Worm (Caenorhabditis elegans): ENCODE results near the gene F57G4.11.

The F57G4.11 gene

DNA sequence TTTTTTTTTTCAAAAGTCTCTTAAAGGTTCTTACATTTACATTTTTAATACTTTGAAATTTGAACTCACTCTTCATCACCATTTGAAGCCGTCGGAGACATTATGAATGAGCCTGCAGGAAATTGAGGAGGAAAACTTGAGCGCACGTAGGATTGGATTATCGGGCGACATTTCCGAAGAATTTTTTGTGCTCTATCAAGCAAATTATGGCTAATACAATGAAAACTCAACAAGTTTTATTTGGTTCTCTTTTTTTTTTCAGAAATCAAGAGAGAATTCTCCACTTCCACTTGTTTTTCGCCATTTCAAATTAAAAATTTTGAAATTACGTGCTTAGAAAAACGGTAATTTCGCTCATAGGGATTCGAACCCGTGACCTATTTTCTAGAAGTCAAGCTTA lies 42.7 kb downstream of the F57G4.11 start, which contains the start of gene F59A1.12:
Gene F59A1.12 (minus strand): TSS at position 101 of the 400 bp plus-strand sequence.
- TF ChIP-seq Y79H2A.3 (GFP tag; conservative IDR thresholded peaks at IDR 0.05) (no peak), tlf-1 (GFP tag; optimal IDR thresholded peaks at IDR 0.05) (no peak), mxl-1 (tag; optimal IDR thresholded peaks at IDR 0.05) (no peak), dox-1 (GFP tag; IDR thresholded peaks at IDR 0.05) (no peak), nfya-2 (GFP tag; IDR thresholded peaks at IDR 0.05) (no peak), sdz-38 (tag; optimal IDR thresholded peaks at IDR 0.05) (no peak), K12H6.12 (tag; optimal IDR thresholded peaks at IDR 0.05) (no peak), T07F8.4 (tag; optimal IDR thresholded peaks at IDR 0.05) (no peak), B0035.1 (tag; optimal IDR thresholded peaks at IDR 0.05) (no peak), egl-44 (GFP tag; IDR thresholded peaks at IDR 0.05) (no peak), cebp-2 (GFP tag; IDR thresholded peaks at IDR 0.05) (no peak), snpc-3.4 (tag; optimal IDR thresholded peaks at IDR 0.05) (no peak), lin-26 (GFP tag; IDR thresholded peaks at IDR 0.05) (no peak), rcor-1 (GFP tag; IDR thresholded peaks at IDR 0.05) (no peak), ztf-25 (GFP tag; IDR thresholded peaks at IDR 0.05) (no peak), bed-1 (GFP tag; IDR thresholded peaks at IDR 0.05) (no peak), F52B5.7 (tag; optimal IDR thresholded peaks at IDR 0.05) (no peak)

DNA sequence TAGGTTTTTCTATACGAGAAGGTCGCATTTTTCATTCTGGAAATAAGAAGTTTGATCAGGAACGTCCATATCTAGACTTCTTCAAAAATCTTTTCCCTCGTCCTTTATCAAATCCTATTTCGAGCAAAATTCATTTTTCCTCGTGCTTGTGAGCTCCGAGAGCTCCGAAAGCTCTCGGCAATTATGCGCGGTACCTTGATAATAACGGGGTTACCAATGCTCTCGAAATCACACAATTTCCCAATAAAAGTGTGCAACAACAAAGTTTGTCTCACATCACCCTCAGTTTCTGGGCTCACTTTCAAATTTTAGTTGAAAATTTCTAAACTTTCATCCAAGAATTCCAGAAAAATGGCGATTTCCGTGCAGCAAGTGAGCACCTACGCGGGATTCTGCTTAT lies 43.5 kb downstream of the F57G4.11 start, which contains the start of gene str-89:
Gene str-89 (plus strand): TSS at position 301 of the 400 bp plus-strand sequence.
- TF ChIP-seq hrde-1 (tag; optimal IDR thresholded peaks at IDR 0.05; ENCODE audit: borderline replicate concordance) (no peak), tlf-1 (GFP tag; optimal IDR thresholded peaks at IDR 0.05) (no peak), lin-40 (tag; optimal IDR thresholded peaks at IDR 0.05) (no peak), Y79H2A.3 (GFP tag; conservative IDR thresholded peaks at IDR 0.05) (no peak), nhr-179 (tag; optimal IDR thresholded peaks at IDR 0.05) (no peak), lin-54 (GFP tag; optimal IDR thresholded peaks at IDR 0.05) (no peak), F23B12.7 (tag; optimal IDR thresholded peaks at IDR 0.05; ENCODE audit: insufficient read depth) (no peak), ceh-40 (GFP tag; IDR thresholded peaks at IDR 0.05) (no peak), nhr-80 (tag; optimal IDR thresholded peaks at IDR 0.05) (no peak)

- TF ChIP-seq nhr-90 (tag; optimal IDR thresholded peaks at IDR 0.05) = no peak
- no peak for TF ChIP-seq akir-1 (GFP tag; optimal IDR thresholded peaks at IDR 0.05)
- TF ChIP-seq snpc-1.3 (tag; optimal IDR thresholded peaks at IDR 0.05; ENCODE audit: insufficient read depth) = no peak
- TF ChIP-seq sea-2 (GFP tag; IDR thresholded peaks at IDR 0.05) = no peak
- TF ChIP-seq hmg-1.2 (GFP tag; IDR thresholded peaks at IDR 0.05) = peak; percentile 57
- TF ChIP-seq Y53G8AR.9 (GFP tag; conservative IDR thresholded peaks at IDR 0.05) = no peak
These were observed 48.3 kb downstream of the F57G4.11 start, which contains the start of gene str-93 for ce11 chrV:17673343-17673742. str-93 (minus strand) TSS chrV:17673443.

ce11 chrV:17676553-17676952 lies 51.5 kb downstream of the F57G4.11 start, which contains the start of gene str-92:
str-92 (minus strand) TSS chrV:17676653.
- TF ChIP-seq nhr-120 (GFP tag; IDR thresholded peaks at IDR 0.05) (no peak), pha-4 (tag; optimal IDR thresholded peaks at IDR 0.05) (no peak), let-607 (tag; optimal IDR thresholded peaks at IDR 0.05) (no peak), Y56A3A.18 (GFP tag; IDR thresholded peaks at IDR 0.05) (no peak)
